Worm (Caenorhabditis elegans) whole organism, L1 larva: ENCODE data around the gene srh-218.
A peak's percentile ranks its signal among the peaks of the same experiment; 100 is the strongest.

ENCODE experiments used
- C04F5.9 ChIP-seq: sonication (generic microtip); optimal IDR thresholded peaks from 2 replicates; lab custom pipeline; 2016; ENCODE audit warnings: missing genetic modification characterization, missing compliant biosample characterization
- Y116A8C.19 ChIP-seq: sonication (generic microtip); optimal IDR thresholded peaks from 2 replicates; lab custom pipeline; 2016; ENCODE audit warnings: missing compliant biosample characterization, missing genetic modification characterization, borderline replicate concordance
- alr-1 ChIP-seq: fragments of 200-800 bp; sonication (Bioruptor generic); optimal IDR thresholded peaks from 2 replicates; lab custom pipeline; 2018; ENCODE audit warnings: borderline replicate concordance, mild to moderate bottlenecking, missing genetic modification characterization, missing compliant biosample characterization
- aly-2 ChIP-seq: fragments of 150-350 bp; optimal IDR thresholded peaks from 2 replicates; lab custom pipeline; 2014; ENCODE audit warnings: missing biosample characterization, missing genetic modification characterization
- ama-1 ChIP-seq: fragments of 150-350 bp; optimal IDR thresholded peaks from 2 replicates; lab custom pipeline; 2014
- ceh-90 ChIP-seq: sonication (generic microtip); optimal IDR thresholded peaks from 2 replicates; lab custom pipeline; 2016; ENCODE audit warnings: missing genetic modification characterization, missing compliant biosample characterization
- dsc-1 ChIP-seq: sonication (generic microtip); optimal IDR thresholded peaks from 2 replicates; lab custom pipeline; 2016; ENCODE audit warnings: mild to moderate bottlenecking, missing genetic modification characterization, missing compliant biosample characterization
- efl-1 ChIP-seq, 4 experiments: fragments of 150-350 bp; optimal IDR thresholded peaks in 3 of 4; peaks in 1 of 4; 1 replicate in 1 of 4; 2 replicates in 3 of 4; lab custom pipeline; 2014; ENCODE audit warnings: missing biosample characterization in 2 of 4, missing genetic modification characterization in 2 of 4, missing genetic modification reagents in 2 of 4
- egl-13 ChIP-seq: sonication (generic microtip); optimal IDR thresholded peaks from 2 replicates; lab custom pipeline; 2016; ENCODE audit warnings: missing genotype, missing genetic modification reagents, missing genetic modification characterization, missing compliant biosample characterization
- egl-27 ChIP-seq, 2 experiments: fragments of 150-350 bp in 1 of 2; sonication (generic microtip); optimal IDR thresholded peaks; 3 replicates each; lab custom pipeline; 2017 to 2018; ENCODE audit warnings: missing biosample characterization in 2 of 2, missing genetic modification characterization in 2 of 2, missing genetic modification reagents in 2 of 2
- elt-2 ChIP-seq: sonication (generic microtip); optimal IDR thresholded peaks from 2 replicates; lab custom pipeline; 2016; ENCODE audit warnings: missing genetic modification characterization, mild to moderate bottlenecking, inconsistent platforms, missing compliant biosample characterization, missing genetic modification reagents
- fkh-10 ChIP-seq: sonication (generic microtip); optimal IDR thresholded peaks from 2 replicates; lab custom pipeline; 2017; ENCODE audit warnings: missing biosample characterization, missing genetic modification reagents, missing genetic modification characterization
- fos-1 ChIP-seq: fragments of 150-350 bp; optimal IDR thresholded peaks from 2 replicates; lab custom pipeline; 2014; ENCODE audit warnings: missing biosample characterization, missing genetic modification characterization
- hlh-4 ChIP-seq: sonication (generic microtip); optimal IDR thresholded peaks from 2 replicates; lab custom pipeline; 2016; ENCODE audit warnings: mild to moderate bottlenecking, missing genetic modification characterization, missing compliant biosample characterization
- jun-1 ChIP-seq: fragments of 150-350 bp; optimal IDR thresholded peaks from 2 replicates; lab custom pipeline; 2014; ENCODE audit warnings: missing biosample characterization, missing genetic modification reagents, missing genetic modification characterization
- lin-14 ChIP-seq: fragments of 200-800 bp; sonication (Bioruptor generic); optimal IDR thresholded peaks from 2 replicates; lab custom pipeline; 2018; ENCODE audit warnings: mild to moderate bottlenecking, missing genetic modification characterization, moderate library complexity, missing compliant biosample characterization
- lin-35 ChIP-seq, 2 experiments: fragments of 150-350 bp; optimal IDR thresholded peaks; 2 replicates each; lab custom pipeline; 2014; ENCODE audit warnings: missing biosample characterization in 2 of 2, missing genetic modification characterization in 2 of 2, missing genetic modification reagents in 2 of 2
- lin-39 ChIP-seq: fragments of 150-350 bp; optimal IDR thresholded peaks from 2 replicates; lab custom pipeline; 2014; ENCODE audit warnings: missing biosample characterization, missing genetic modification reagents, missing genetic modification characterization
- lir-3 ChIP-seq: sonication (generic microtip); optimal IDR thresholded peaks from 2 replicates; lab custom pipeline; 2016; ENCODE audit warnings: mild to moderate bottlenecking, missing genetic modification characterization, moderate library complexity, missing compliant biosample characterization; ENCODE audit not compliant: poor library complexity
- lsy-2 ChIP-seq, 2 experiments: fragments of 150-350 bp; optimal IDR thresholded peaks; 2 replicates each; lab custom pipeline; 2014; ENCODE audit warnings: missing biosample characterization in 2 of 2, missing genetic modification characterization in 2 of 2
- mab-9 ChIP-seq: fragments of 200-800 bp; sonication (Bioruptor generic); IDR thresholded peaks from 2 replicates; pipeline ENCODE4 v1.3.6; 2022; ENCODE audit warnings: missing genetic modification reagents, missing genetic modification characterization, missing compliant biosample characterization
- mep-1 ChIP-seq: fragments of 150-350 bp; optimal IDR thresholded peaks from 2 replicates; lab custom pipeline; 2014; ENCODE audit warnings: missing biosample characterization, missing genetic modification characterization
- nhr-12 ChIP-seq: sonication (generic microtip); optimal IDR thresholded peaks from 2 replicates; lab custom pipeline; 2017; ENCODE audit warnings: missing biosample characterization, missing genetic modification characterization
- nhr-20 ChIP-seq: sonication (generic microtip); optimal IDR thresholded peaks from 2 replicates; lab custom pipeline; 2016; ENCODE audit warnings: mild to moderate bottlenecking, missing genetic modification characterization, missing compliant biosample characterization
- nhr-237 ChIP-seq: fragments of 150-350 bp; optimal IDR thresholded peaks from 2 replicates; lab custom pipeline; 2014; ENCODE audit warnings: missing biosample characterization, missing genetic modification characterization
- nhr-47 ChIP-seq: sonication (generic microtip); optimal IDR thresholded peaks from 2 replicates; lab custom pipeline; 2016; ENCODE audit warnings: mild to moderate bottlenecking, missing genetic modification characterization, moderate library complexity, missing compliant biosample characterization
- nhr-71 ChIP-seq: sonication (generic microtip); optimal IDR thresholded peaks from 2 replicates; lab custom pipeline; 2016; ENCODE audit warnings: mild to moderate bottlenecking, missing genetic modification characterization, moderate library complexity, missing compliant biosample characterization
- nhr-77 ChIP-seq: fragments of 150-350 bp; optimal IDR thresholded peaks from 2 replicates; lab custom pipeline; 2014; ENCODE audit warnings: missing biosample characterization, missing genetic modification characterization
- nhr-84 ChIP-seq: sonication (generic microtip); optimal IDR thresholded peaks from 2 replicates; lab custom pipeline; 2017; ENCODE audit warnings: missing biosample characterization, missing genetic modification characterization
- pag-3 ChIP-seq: sonication (generic microtip); optimal IDR thresholded peaks from 2 replicates; lab custom pipeline; 2017; ENCODE audit warnings: missing genetic modification characterization, mild to moderate bottlenecking, missing compliant biosample characterization, antibody characterized with exemption, borderline replicate concordance; ENCODE audit not compliant: insufficient read depth
- pqm-1 ChIP-seq: sonication (generic microtip); optimal IDR thresholded peaks from 3 replicates; lab custom pipeline; 2017; ENCODE audit warnings: missing biosample characterization, missing genetic modification characterization
- rnt-1 ChIP-seq: sonication (generic microtip); optimal IDR thresholded peaks from 2 replicates; lab custom pipeline; 2016; ENCODE audit warnings: mild to moderate bottlenecking, missing genetic modification characterization, moderate library complexity, missing compliant biosample characterization
- snpc-4 ChIP-seq: fragments of 150-350 bp; optimal IDR thresholded peaks from 2 replicates; lab custom pipeline; 2014; ENCODE audit warnings: missing biosample characterization, missing genetic modification characterization
- sptf-1 ChIP-seq: fragments of 150-350 bp; optimal IDR thresholded peaks from 2 replicates; lab custom pipeline; 2014; ENCODE audit warnings: missing biosample characterization, missing genetic modification characterization
- tbx-2 ChIP-seq: sonication (generic microtip); optimal IDR thresholded peaks from 2 replicates; lab custom pipeline; 2016; ENCODE audit warnings: missing genetic modification characterization, missing compliant biosample characterization
- unc-130 ChIP-seq: fragments of 150-350 bp; optimal IDR thresholded peaks from 2 replicates; lab custom pipeline; 2017; ENCODE audit warnings: missing biosample characterization, missing genetic modification characterization, inconsistent platforms
- unc-62 ChIP-seq: fragments of 150-350 bp; optimal IDR thresholded peaks from 2 replicates; lab custom pipeline; 2014; ENCODE audit warnings: missing biosample characterization, missing genetic modification reagents, missing genetic modification characterization
- unc-86 ChIP-seq: sonication (generic microtip); optimal IDR thresholded peaks from 2 replicates; lab custom pipeline; 2016; ENCODE audit warnings: missing genetic modification characterization, missing compliant biosample characterization
- unc-98 ChIP-seq: fragments of 200-800 bp; sonication (Bioruptor generic); IDR thresholded peaks from 2 replicates; pipeline ENCODE4 v1.3.6; 2022; ENCODE audit warnings: missing genetic modification characterization, missing compliant biosample characterization
- vab-15 ChIP-seq: sonication (generic microtip); optimal IDR thresholded peaks from 2 replicates; lab custom pipeline; 2017; ENCODE audit warnings: missing genotype, mild to moderate bottlenecking, missing genetic modification characterization, missing compliant biosample characterization
- xbp-1 ChIP-seq: sonication (generic microtip); optimal IDR thresholded peaks from 2 replicates; lab custom pipeline; 2016; ENCODE audit warnings: missing genetic modification characterization, missing compliant biosample characterization
- zip-4 ChIP-seq: fragments of 200-800 bp; sonication (Bioruptor generic); optimal IDR thresholded peaks from 2 replicates; lab custom pipeline; 2018; ENCODE audit warnings: mild to moderate bottlenecking, missing genetic modification characterization, moderate library complexity, missing compliant biosample characterization

Gene srh-218

DNA sequence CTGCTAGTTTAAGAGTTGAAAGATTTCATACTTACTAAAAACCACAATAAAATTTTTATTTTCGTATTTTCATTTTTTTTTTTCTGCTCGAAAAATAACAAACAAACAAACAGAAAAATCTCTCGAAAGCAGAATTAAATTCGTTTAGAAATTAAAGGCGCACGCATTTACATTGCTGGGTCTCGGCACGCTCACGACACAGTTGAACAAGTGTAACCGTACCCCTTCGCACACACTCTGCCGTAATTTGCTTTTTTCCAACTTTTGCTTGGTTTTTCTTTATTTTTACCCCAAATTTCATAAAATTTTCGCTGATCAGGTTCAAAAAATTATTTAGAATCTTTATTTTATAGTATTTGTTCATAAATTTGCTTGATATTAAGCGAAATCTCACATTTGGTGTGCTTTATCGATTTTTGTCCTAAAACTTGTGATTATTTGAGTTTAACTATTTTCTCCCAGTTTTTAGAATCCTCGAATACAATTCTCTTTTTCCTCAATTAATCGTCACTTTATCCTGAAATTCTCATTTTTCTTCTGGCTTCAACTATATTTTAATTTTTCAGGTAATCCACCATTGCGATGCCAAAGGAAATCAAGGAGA, 17.9 kb downstream of the srh-218 start, which contains the start of gene rpl-38 (continued):
- TF ChIP-seq sptf-1 (tag; lab: Kevin White, UChicago): no peak
- no peak for TF ChIP-seq ama-1 (lab: Kevin White, UChicago)
- no peak for TF ChIP-seq mab-9 (GFP tag; lab: Robert Waterston, UW)
- peak; percentile 68 for TF ChIP-seq fos-1 (tag; lab: Kevin White, UChicago)
- no peak for TF ChIP-seq egl-27 (tag; optimal IDR thresholded peaks at IDR 0.05; lab: Kevin White, UChicago)
- TF ChIP-seq nhr-84: no peak
- no peak for TF ChIP-seq pqm-1 (tag; lab: Kevin White, UChicago)
- no peak for TF ChIP-seq ceh-90
- peak; percentile 79 for TF ChIP-seq lin-39
- TF ChIP-seq aly-2 (tag; lab: Kevin White, UChicago): peak; percentile 66
- TF ChIP-seq nhr-20 (tag; lab: Kevin White, UChicago): peak; percentile 86

DNA sequence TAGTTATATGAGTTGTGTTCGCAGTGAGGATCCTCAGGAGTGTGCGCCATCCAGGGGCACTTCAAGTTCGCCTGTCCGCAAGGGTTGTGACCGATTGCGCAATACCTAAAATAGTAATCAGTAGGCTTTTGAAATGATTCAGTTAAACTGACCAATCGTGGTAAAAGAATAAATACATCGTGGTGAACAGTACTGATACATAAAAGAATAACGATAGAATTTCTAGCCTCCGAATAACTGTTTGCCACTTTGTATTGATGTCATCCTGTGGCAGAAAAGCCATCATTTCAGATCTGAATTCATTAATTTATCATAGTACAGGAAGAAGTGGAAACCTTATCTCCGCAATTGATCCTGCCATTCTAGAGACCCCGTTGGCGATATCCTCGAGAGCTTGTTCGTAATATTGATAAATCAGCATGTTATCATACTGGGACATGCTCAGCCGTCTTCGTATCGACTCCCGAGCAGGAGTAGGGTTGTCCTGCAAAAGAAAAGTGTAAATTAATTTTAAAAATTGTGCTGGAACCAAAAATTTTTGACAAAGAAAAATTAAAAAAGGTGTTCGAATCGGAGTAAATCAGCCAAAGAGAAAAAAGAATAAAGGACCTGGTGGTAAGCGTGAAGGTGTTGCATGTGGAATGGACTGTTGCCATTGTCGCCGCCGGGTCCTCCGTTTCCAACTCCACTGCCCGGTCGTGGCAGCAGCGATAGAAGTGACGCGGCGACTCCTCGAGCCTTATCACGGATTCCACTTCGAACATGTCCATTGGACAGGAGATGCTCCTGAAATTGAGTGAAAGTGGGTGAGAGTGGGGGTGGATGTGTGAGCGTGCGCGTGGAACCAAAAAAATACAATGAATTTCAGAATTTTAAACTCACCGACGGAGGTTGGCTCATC, 19.3 kb downstream of the srh-218 start:
- no peak for TF ChIP-seq fkh-10 (GFP tag; lab: Kevin White, UChicago)
- peak in 1 of 2 experiments; percentile 23 for TF ChIP-seq lsy-2 (tag; optimal IDR thresholded peaks at IDR 0.05; lab: Kevin White, UChicago)

DNA sequence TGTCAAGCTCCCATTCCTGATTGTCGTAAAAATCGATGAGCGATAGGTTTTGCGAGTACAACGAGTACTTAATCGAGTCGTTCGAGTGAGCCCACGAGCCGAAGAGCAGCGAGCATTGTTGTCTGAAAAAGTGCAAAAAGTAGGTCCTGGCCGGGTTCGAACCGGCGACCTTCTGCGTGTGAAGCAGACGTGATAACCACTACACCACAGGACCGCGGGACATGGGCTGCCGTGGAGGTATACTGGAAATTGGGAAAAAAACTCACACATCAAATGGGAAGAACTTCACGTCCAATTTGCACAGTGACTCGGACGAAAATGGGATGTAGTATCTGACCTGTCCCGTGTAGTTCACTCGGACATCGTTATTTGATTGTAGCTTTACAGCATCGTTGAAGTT, 21.6 kb downstream of the srh-218 start:
- TF ChIP-seq unc-62 (no peak), nhr-71 (peak; percentile 19), hlh-4 (tag; lab: Kevin White, UChicago) (no peak), egl-13 (no peak), snpc-4 (tag; lab: Kevin White, UChicago) (no peak), unc-86 (tag; lab: Kevin White, UChicago) (no peak), jun-1 (tag; lab: Kevin White, UChicago) (no peak), elt-2 (tag; lab: Kevin White, UChicago) (no peak), lin-35 (GFP tag; optimal IDR thresholded peaks at IDR 0.05; lab: Kevin White, UChicago) (peak in 1 of 2 experiments; percentile 52), vab-15 (no peak), nhr-84 (no peak), lin-14 (GFP tag; lab: Kevin White, UChicago) (peak; percentile 2), C04F5.9 (no peak), efl-1 (optimal IDR thresholded peaks at IDR 0.05; lab: Kevin White, UChicago) (no peak), efl-1 (GFP tag; optimal IDR thresholded peaks at IDR 0.05 in 1 of 2; lab: Kevin White, UChicago) (peak in 1 of 2 experiments; percentile 90), rnt-1 (tag; lab: Kevin White, UChicago) (peak; percentile 53), nhr-20 (tag; lab: Kevin White, UChicago) (no peak)

DNA sequence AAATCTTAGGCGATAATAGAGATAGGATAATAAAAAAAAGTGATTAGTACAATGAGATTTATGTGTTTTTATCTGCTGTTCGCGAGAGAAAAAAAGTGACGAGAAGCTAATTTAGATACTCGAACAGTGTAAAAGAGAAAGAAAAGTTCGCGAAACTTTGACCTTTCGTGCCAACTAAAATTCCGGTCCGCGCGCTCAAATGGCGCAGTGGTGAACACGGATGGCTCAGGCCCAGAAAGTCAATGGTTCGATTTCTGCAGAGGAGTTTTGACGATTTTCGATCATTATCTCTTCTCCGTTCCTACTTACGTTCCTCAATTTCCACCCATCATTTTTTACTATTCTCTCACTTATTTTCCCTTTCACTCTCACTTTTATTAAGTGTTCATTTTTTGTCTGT, 22.7 kb downstream of the srh-218 start:
- TF ChIP-seq nhr-20 (tag; lab: Kevin White, UChicago) (no peak), alr-1 (tag; lab: Kevin White, UChicago) (no peak), nhr-12 (tag; lab: Kevin White, UChicago) (no peak), mep-1 (tag; lab: Kevin White, UChicago) (no peak), unc-130 (tag; lab: Kevin White, UChicago) (no peak), dsc-1 (tag; lab: Kevin White, UChicago) (no peak), unc-98 (GFP tag; lab: Robert Waterston, UW) (no peak), xbp-1 (no peak), egl-13 (no peak), tbx-2 (tag; lab: Kevin White, UChicago) (no peak), nhr-77 (no peak), nhr-237 (tag; lab: Kevin White, UChicago) (no peak), lin-39 (no peak), lir-3 (tag; lab: Kevin White, UChicago) (no peak), nhr-47 (tag; lab: Kevin White, UChicago) (no peak), pag-3 (tag; lab: Kevin White, UChicago) (no peak), zip-4 (no peak), lin-35 (GFP tag; optimal IDR thresholded peaks at IDR 0.05; lab: Kevin White, UChicago) (no peak), Y116A8C.19 (tag; lab: Kevin White, UChicago) (no peak), lsy-2 (tag; optimal IDR thresholded peaks at IDR 0.05; lab: Kevin White, UChicago) (no peak)
